Worm (Caenorhabditis elegans) whole organism, L4 larva: ENCODE results near the gene pxmp-4.
A peak's percentile ranks its signal among the peaks of the same experiment; 100 is the strongest.

Experiments used
- D1046.2 ChIP-seq: fragments of 200-800 bp; sonication (Bioruptor generic); IDR thresholded peaks from 2 replicates; pipeline ENCODE4 v1.3.6; 2022; ENCODE audit warnings: missing genetic modification characterization, missing compliant biosample characterization
- Y48G9A.11 ChIP-seq: fragments of 200-800 bp; sonication (Bioruptor generic); IDR thresholded peaks from 2 replicates; pipeline ENCODE4 v1.3.6; 2022; ENCODE audit warnings: missing genetic modification reagents, missing genetic modification characterization, missing compliant biosample characterization
- Y5F2A.4 ChIP-seq: fragments of 200-800 bp; sonication (Bioruptor generic); optimal IDR thresholded peaks from 2 replicates; lab custom pipeline; 2018; ENCODE audit warnings: mild to moderate bottlenecking, missing genetic modification characterization, missing compliant biosample characterization
- Y75B8A.6 ChIP-seq: fragments of 200-800 bp; sonication (Bioruptor generic); IDR thresholded peaks from 2 replicates; pipeline ENCODE4 v1.3.6; 2022; ENCODE audit warnings: missing genetic modification reagents, missing genetic modification characterization, missing compliant biosample characterization
- aha-1 ChIP-seq: fragments of 150-350 bp; peaks from one replicate; lab custom pipeline; 2014; ENCODE audit warnings: missing biosample characterization, missing genetic modification characterization
- aly-2 ChIP-seq: sonication (generic microtip); optimal IDR thresholded peaks from 2 replicates; lab custom pipeline; 2018; ENCODE audit warnings: missing biosample characterization, missing genetic modification characterization
- ama-1 ChIP-seq: fragments of 150-350 bp; optimal IDR thresholded peaks from 2 replicates; lab custom pipeline; 2014; ENCODE audit warnings: inconsistent platforms, mixed read lengths
- attf-4 ChIP-seq: sonication (generic microtip); optimal IDR thresholded peaks from 3 replicates; lab custom pipeline; 2017; ENCODE audit warnings: missing biosample characterization, missing genetic modification characterization
- ceh-20 ChIP-seq: fragments of 200-800 bp; sonication (Bioruptor generic); IDR thresholded peaks from 2 replicates; pipeline ENCODE4 v1.3.6; 2022; ENCODE audit warnings: missing genetic modification reagents, missing genetic modification characterization, missing compliant biosample characterization
- ceh-32 ChIP-seq: sonication (generic microtip); optimal IDR thresholded peaks from 2 replicates; lab custom pipeline; 2016; ENCODE audit warnings: mild to moderate bottlenecking, missing genetic modification characterization, missing compliant biosample characterization; ENCODE audit not compliant: poor library complexity
- ces-1 ChIP-seq: fragments of 150-350 bp; sonication (generic microtip); optimal IDR thresholded peaks from 4 replicates; lab custom pipeline; 2014; ENCODE audit warnings: missing biosample characterization, missing genetic modification reagents, missing genetic modification characterization
- cey-2 ChIP-seq: sonication (generic microtip); optimal IDR thresholded peaks from 3 replicates; lab custom pipeline; 2017; ENCODE audit warnings: missing genetic modification characterization, mild to moderate bottlenecking, missing compliant biosample characterization, antibody characterized with exemption, borderline replicate concordance; ENCODE audit not compliant: insufficient read depth
- ctbp-1 ChIP-seq: fragments of 200-800 bp; sonication (Bioruptor generic); IDR thresholded peaks from 2 replicates; pipeline ENCODE4 v1.3.6; 2022; ENCODE audit warnings: missing genetic modification reagents, missing genetic modification characterization, missing compliant biosample characterization
- daf-16 ChIP-seq, 3 experiments: sonication (generic microtip); optimal IDR thresholded peaks; 2 replicates each; lab custom pipeline; 2016 to 2017; ENCODE audit warnings: missing genetic modification characterization in 3 of 3, missing genetic modification reagents in 3 of 3, mild to moderate bottlenecking in 2 of 3, missing compliant biosample characterization in 2 of 3, missing biosample characterization in 1 of 3, moderate library complexity in 1 of 3
- dmd-8 ChIP-seq: fragments of 200-800 bp; sonication (Bioruptor generic); IDR thresholded peaks from 2 replicates; pipeline ENCODE4 v1.3.6; 2022; ENCODE audit warnings: missing genetic modification characterization, missing compliant biosample characterization
- dpl-1 ChIP-seq: fragments of 150-350 bp; optimal IDR thresholded peaks from 2 replicates; lab custom pipeline; 2014; ENCODE audit warnings: missing biosample characterization, missing genetic modification reagents, missing genetic modification characterization
- dve-1 ChIP-seq: sonication (generic microtip); optimal IDR thresholded peaks from 2 replicates; lab custom pipeline; 2017; ENCODE audit warnings: antibody characterized with exemption, mild to moderate bottlenecking, missing genetic modification characterization, missing compliant biosample characterization; ENCODE audit not compliant: insufficient read depth
- fkh-10 ChIP-seq: fragments of 150-350 bp; optimal IDR thresholded peaks from 2 replicates; lab custom pipeline; 2014; ENCODE audit warnings: missing biosample characterization, missing genetic modification reagents, missing genetic modification characterization
- hlh-11 ChIP-seq: fragments of 200-800 bp; sonication (Bioruptor generic); optimal IDR thresholded peaks from 2 replicates; lab custom pipeline; 2018; ENCODE audit warnings: mild to moderate bottlenecking, missing genetic modification characterization, missing compliant biosample characterization
- hlh-30 ChIP-seq: sonication (generic microtip); optimal IDR thresholded peaks from 2 replicates; lab custom pipeline; 2017; ENCODE audit warnings: antibody characterized with exemption, mild to moderate bottlenecking, missing genetic modification characterization, missing compliant biosample characterization; ENCODE audit not compliant: insufficient read depth
- jun-1 ChIP-seq: fragments of 150-350 bp; optimal IDR thresholded peaks from 2 replicates; lab custom pipeline; 2014; ENCODE audit warnings: missing biosample characterization, missing genetic modification reagents, missing genetic modification characterization
- lim-7 ChIP-seq: fragments of 200-800 bp; sonication (Bioruptor generic); IDR thresholded peaks from 2 replicates; pipeline ENCODE4 v1.3.6; 2022; ENCODE audit warnings: missing genetic modification characterization, missing compliant biosample characterization
- lin-1 ChIP-seq: fragments of 200-800 bp; sonication (Bioruptor generic); IDR thresholded peaks from 2 replicates; pipeline ENCODE4 v1.3.6; 2022; ENCODE audit warnings: missing genetic modification reagents, missing genetic modification characterization, missing compliant biosample characterization
- lin-29 ChIP-seq: fragments of 200-800 bp; sonication (Bioruptor generic); IDR thresholded peaks from 2 replicates; pipeline ENCODE4 v1.3.6; 2022; ENCODE audit warnings: missing genetic modification reagents, missing genetic modification characterization, missing compliant biosample characterization
- mdl-1 ChIP-seq, 2 experiments: fragments of 150-350 bp in 1 of 2; sonication (generic microtip) in 1 of 2; optimal IDR thresholded peaks; 2 replicates each; lab custom pipeline; 2014 to 2017; ENCODE audit warnings: missing biosample characterization in 2 of 2, missing genetic modification characterization in 2 of 2
- mep-1 ChIP-seq: fragments of 150-350 bp; sonication (generic microtip); optimal IDR thresholded peaks from 3 replicates; lab custom pipeline; 2014; ENCODE audit warnings: missing biosample characterization, missing genetic modification characterization
- mes-2 ChIP-seq: sonication (generic microtip); optimal IDR thresholded peaks from 2 replicates; lab custom pipeline; 2016; ENCODE audit warnings: missing genotype, mild to moderate bottlenecking, missing genetic modification characterization, missing compliant biosample characterization; ENCODE audit not compliant: poor library complexity, severe bottlenecking
- nhr-10 ChIP-seq: fragments of 150-350 bp; optimal IDR thresholded peaks from 2 replicates; lab custom pipeline; 2014; ENCODE audit warnings: missing biosample characterization, missing genetic modification characterization
- nhr-102 ChIP-seq: sonication (generic microtip); optimal IDR thresholded peaks from 2 replicates; lab custom pipeline; 2016; ENCODE audit warnings: mild to moderate bottlenecking, missing genetic modification characterization, moderate library complexity, missing compliant biosample characterization
- nhr-25 ChIP-seq: sonication (generic microtip); optimal IDR thresholded peaks from 2 replicates; lab custom pipeline; 2017; ENCODE audit warnings: missing genetic modification characterization, mild to moderate bottlenecking, missing compliant biosample characterization, antibody characterized with exemption, moderate library complexity, borderline replicate concordance; ENCODE audit not compliant: insufficient read depth
- nhr-28 ChIP-seq: fragments of 150-350 bp; optimal IDR thresholded peaks from 2 replicates; lab custom pipeline; 2014; ENCODE audit warnings: missing biosample characterization, missing genetic modification characterization
- nhr-48 ChIP-seq: sonication (generic microtip); optimal IDR thresholded peaks from 2 replicates; lab custom pipeline; 2016; ENCODE audit warnings: mild to moderate bottlenecking, missing genetic modification characterization, missing compliant biosample characterization
- nhr-76 ChIP-seq: fragments of 150-350 bp; optimal IDR thresholded peaks from 2 replicates; lab custom pipeline; 2014; ENCODE audit warnings: missing biosample characterization, missing genetic modification characterization
- nhr-77 ChIP-seq: fragments of 150-350 bp; optimal IDR thresholded peaks from 2 replicates; lab custom pipeline; 2014; ENCODE audit warnings: missing biosample characterization, missing genetic modification characterization
- php-3 ChIP-seq: fragments of 200-800 bp; sonication (Bioruptor generic); IDR thresholded peaks from 2 replicates; pipeline ENCODE4 v1.3.6; 2022; ENCODE audit warnings: missing genetic modification reagents, missing genetic modification characterization, missing compliant biosample characterization
- pqm-1 ChIP-seq: sonication (generic microtip); optimal IDR thresholded peaks from 2 replicates; lab custom pipeline; 2017; ENCODE audit warnings: missing biosample characterization, missing genetic modification characterization
- sdz-12 ChIP-seq: fragments of 200-800 bp; sonication (Bioruptor generic); optimal IDR thresholded peaks from 2 replicates; lab custom pipeline; 2018; ENCODE audit warnings: mild to moderate bottlenecking, missing genetic modification characterization, missing compliant biosample characterization
- snpc-1.2 ChIP-seq: fragments of 200-800 bp; sonication (Bioruptor generic); IDR thresholded peaks from 2 replicates; pipeline ENCODE4 v1.3.6; 2022; ENCODE audit warnings: missing genetic modification reagents, missing genetic modification characterization, missing compliant biosample characterization
- snpc-4 ChIP-seq: fragments of 150-350 bp; optimal IDR thresholded peaks from 2 replicates; lab custom pipeline; 2014; ENCODE audit warnings: missing biosample characterization, missing genetic modification characterization
- spr-1 ChIP-seq: sonication (generic microtip); optimal IDR thresholded peaks from 2 replicates; lab custom pipeline; 2016; ENCODE audit warnings: mild to moderate bottlenecking, missing genetic modification characterization, missing compliant biosample characterization
- spr-3 ChIP-seq: fragments of 200-800 bp; sonication (Bioruptor generic); optimal IDR thresholded peaks from 2 replicates; lab custom pipeline; 2018; ENCODE audit warnings: mild to moderate bottlenecking, missing genetic modification characterization, missing compliant biosample characterization
- tra-1 ChIP-seq: fragments of 200-800 bp; sonication (Bioruptor generic); IDR thresholded peaks from 2 replicates; pipeline ENCODE4 v1.3.6; 2022; ENCODE audit warnings: missing genetic modification reagents, missing genetic modification characterization, missing compliant biosample characterization
- unc-62 ChIP-seq, 3 experiments: fragments of 150-350 bp in 1 of 3; sonication (generic microtip); optimal IDR thresholded peaks in 2 of 3; peaks in 1 of 3; 1 replicate in 1 of 3; 2 replicates in 2 of 3; lab custom pipeline; 2014 to 2017; ENCODE audit warnings: missing biosample characterization in 3 of 3, missing genetic modification characterization in 3 of 3, missing genetic modification reagents in 3 of 3, missing genotype in 1 of 3
- vab-7 ChIP-seq: fragments of 200-800 bp; sonication (Bioruptor generic); IDR thresholded peaks from 2 replicates; pipeline ENCODE4 v1.3.6; 2022; ENCODE audit warnings: missing genetic modification reagents, missing genetic modification characterization, missing compliant biosample characterization
- zfp-3 ChIP-seq: fragments of 200-800 bp; sonication (Bioruptor generic); conservative IDR thresholded peaks from 2 replicates; pipeline ENCODE4 v1.3.6; 2022; ENCODE audit warnings: missing genetic modification reagents, missing genetic modification characterization, missing compliant biosample characterization
- zip-11 ChIP-seq: fragments of 200-800 bp; sonication (Bioruptor generic); IDR thresholded peaks from 2 replicates; pipeline ENCODE4 v1.3.6; 2022; ENCODE audit warnings: missing genetic modification characterization, missing compliant biosample characterization
- ztf-11 ChIP-seq: fragments of 150-350 bp; optimal IDR thresholded peaks from 2 replicates; lab custom pipeline; 2014; ENCODE audit warnings: missing biosample characterization, missing genetic modification characterization

The pxmp-4 gene

DNA sequence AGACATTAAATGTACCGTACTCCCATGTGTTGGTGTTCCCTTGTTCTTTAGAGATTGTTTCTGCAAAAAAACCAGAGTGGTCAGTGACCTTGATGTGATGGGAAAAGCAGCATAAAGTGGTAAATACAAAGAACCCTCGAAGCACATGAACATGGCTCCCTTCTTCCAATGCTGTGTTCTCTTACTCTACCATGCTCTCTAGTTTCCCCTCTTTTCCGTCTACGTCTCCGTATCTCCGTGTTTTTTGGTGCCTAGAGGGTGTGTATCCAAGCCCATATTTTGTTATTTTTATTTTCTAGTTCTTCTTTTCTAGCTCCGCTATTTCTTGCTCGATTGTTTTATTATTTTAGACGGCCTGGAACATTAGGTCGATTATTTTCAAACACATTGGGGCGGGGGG lies 30.4 kb downstream of the pxmp-4 start (continued):
- TF ChIP-seq ama-1 (lab: Kevin White, UChicago) (no peak), lim-7 (no peak), Y48G9A.11 (no peak), lin-29 (no peak), aha-1 (tag; lab: Kevin White, UChicago) (peak; percentile 73), cey-2 (tag; lab: Kevin White, UChicago) (no peak), spr-3 (GFP tag; lab: Kevin White, UChicago) (no peak), nhr-102 (no peak), Y5F2A.4 (GFP tag; lab: Kevin White, UChicago) (no peak), spr-1 (tag; lab: Kevin White, UChicago) (no peak), nhr-10 (no peak), dmd-8 (GFP tag; lab: Robert Waterston, UW) (no peak), tra-1 (GFP tag; lab: Robert Waterston, UW) (no peak), sdz-12 (GFP tag; lab: Kevin White, UChicago) (no peak), unc-62 (GFP tag; optimal IDR thresholded peaks at IDR 0.05 in 1 of 2; lab: Kevin White, UChicago) (no peak), unc-62 (tag; optimal IDR thresholded peaks at IDR 0.05; lab: Kevin White, UChicago) (no peak), mdl-1 (tag; optimal IDR thresholded peaks at IDR 0.05; lab: Kevin White, UChicago) (no peak), snpc-4 (no peak), dpl-1 (GFP tag; lab: Kevin White, UChicago) (no peak), ces-1 (GFP tag; lab: Kevin White, UChicago) (no peak), aly-2 (tag; lab: Kevin White, UChicago) (no peak), ctbp-1 (no peak), ceh-32 (tag; lab: Kevin White, UChicago) (no peak), mes-2 (tag; lab: Kevin White, UChicago) (peak; percentile 19), attf-4 (no peak), ztf-11 (no peak), dve-1 (tag; lab: Kevin White, UChicago) (no peak), nhr-28 (tag; lab: Kevin White, UChicago) (no peak), jun-1 (tag; lab: Kevin White, UChicago) (no peak), zfp-3 (GFP tag; lab: Robert Waterston, UW) (no peak), D1046.2 (GFP tag; lab: Robert Waterston, UW) (no peak)

DNA sequence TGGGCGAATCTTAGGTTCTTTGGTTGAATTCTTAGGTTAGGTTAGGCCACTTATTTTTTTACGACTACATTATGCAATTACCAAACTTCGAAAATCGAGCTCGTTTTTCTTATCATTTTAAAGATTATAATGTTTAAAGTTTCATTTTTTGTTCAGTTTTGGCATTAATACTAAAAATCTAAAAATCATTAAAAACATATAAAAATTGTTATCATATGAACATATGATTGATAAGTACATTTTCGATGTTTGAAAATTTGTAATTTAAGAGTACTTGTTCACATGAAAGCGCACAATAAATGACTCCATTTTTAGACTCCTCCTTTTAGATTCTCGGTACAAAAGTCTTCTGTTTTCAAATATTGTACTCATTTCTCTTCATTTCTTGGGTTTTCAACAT lies 31.9 kb downstream of the pxmp-4 start:
- TF ChIP-seq Y75B8A.6 (GFP tag; lab: Robert Waterston, UW) (no peak), daf-16 (GFP tag; optimal IDR thresholded peaks at IDR 0.05; lab: Kevin White, UChicago) (no peak), daf-16 (tag; optimal IDR thresholded peaks at IDR 0.05; lab: Kevin White, UChicago) (peak; percentile 28), nhr-76 (no peak), nhr-77 (tag; lab: Kevin White, UChicago) (peak; percentile 22), dpl-1 (GFP tag; lab: Kevin White, UChicago) (no peak), lin-1 (GFP tag; lab: Robert Waterston, UW) (no peak), nhr-28 (tag; lab: Kevin White, UChicago) (peak; percentile 42), dve-1 (tag; lab: Kevin White, UChicago) (peak; percentile 52), hlh-30 (tag; lab: Kevin White, UChicago) (no peak), php-3 (GFP tag; lab: Robert Waterston, UW) (peak; percentile 89), pqm-1 (tag; lab: Kevin White, UChicago) (peak; percentile 22), ama-1 (lab: Kevin White, UChicago) (no peak)

- TF ChIP-seq hlh-11 (tag; lab: Kevin White, UChicago) (no peak), mdl-1 (tag; optimal IDR thresholded peaks at IDR 0.05; lab: Kevin White, UChicago) (no peak), php-3 (GFP tag; lab: Robert Waterston, UW) (no peak), mep-1 (tag; lab: Kevin White, UChicago) (peak; percentile 4), hlh-30 (tag; lab: Kevin White, UChicago) (peak; percentile 19), attf-4 (no peak), vab-7 (GFP tag; lab: Robert Waterston, UW) (no peak), ceh-20 (GFP tag; lab: Robert Waterston, UW) (no peak), Y48G9A.11 (no peak), unc-62 (GFP tag; optimal IDR thresholded peaks at IDR 0.05 in 1 of 2; lab: Kevin White, UChicago) (peak in 1 of 2 experiments; percentile 67), unc-62 (tag; optimal IDR thresholded peaks at IDR 0.05; lab: Kevin White, UChicago) (no peak), nhr-48 (peak; percentile 11), spr-3 (GFP tag; lab: Kevin White, UChicago) (no peak), zip-11 (no peak), fkh-10 (GFP tag; lab: Kevin White, UChicago) (no peak), nhr-25 (no peak), snpc-1.2 (GFP tag; lab: Robert Waterston, UW) (no peak)
Observed at ce11 chrIV:303264-303663, 33.7 kb downstream of the pxmp-4 start.
